Worm (Caenorhabditis elegans): ENCODE data around the gene aqp-5.

Gene aqp-5

DNA sequence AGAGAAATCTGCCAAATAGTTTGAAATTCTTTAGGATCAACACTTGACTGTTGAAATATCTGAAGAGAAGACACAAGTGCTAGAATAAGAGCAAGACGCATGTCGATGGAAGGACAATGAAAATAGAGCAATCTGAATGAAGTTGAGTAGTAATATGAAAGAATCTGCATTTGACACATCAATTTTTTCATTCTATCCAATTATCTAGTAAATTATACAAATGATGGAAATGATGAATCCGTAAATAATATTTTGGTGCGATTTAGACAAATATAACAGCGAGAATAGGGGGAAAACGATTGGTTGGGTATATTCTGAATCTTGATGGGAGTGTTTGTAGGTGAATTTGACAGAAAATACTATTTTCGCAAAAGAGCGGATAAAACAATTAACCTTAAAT lies 41.2 kb downstream of the aqp-5 start, which contains the start of gene txt-10:
Gene txt-10 (minus strand): TSS at position 101 of the 400 bp plus-strand sequence.
- TF ChIP-seq F13C5.2 (tag; optimal IDR thresholded peaks at IDR 0.05), result no peak

DNA sequence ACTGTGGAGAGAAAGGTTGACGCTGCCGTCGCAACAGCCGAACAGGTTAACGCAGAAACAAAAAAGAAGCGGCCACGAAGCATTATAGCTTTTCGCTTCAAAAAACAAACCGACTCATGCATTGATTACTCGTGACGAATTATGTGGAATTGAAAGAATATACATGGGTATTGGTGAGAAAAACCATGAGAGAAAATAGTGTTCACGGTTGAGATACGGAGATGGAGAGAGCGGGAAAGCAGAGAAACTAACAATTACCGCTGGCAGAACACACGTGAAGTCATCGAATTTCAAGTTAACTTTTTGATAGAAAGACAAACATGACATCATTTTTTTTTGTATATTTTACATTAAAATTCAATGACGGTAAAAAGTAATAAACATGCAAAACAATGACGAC lies 43.8 kb downstream of the aqp-5 start:
- TF ChIP-seq sea-1 (GFP tag; conservative IDR thresholded peaks at IDR 0.05), result no peak
- no peak for TF ChIP-seq B0310.2 (tag; optimal IDR thresholded peaks at IDR 0.05)
- no peak for TF ChIP-seq aly-1 (tag; optimal IDR thresholded peaks at IDR 0.05)
- TF ChIP-seq hnd-1 (tag; optimal IDR thresholded peaks at IDR 0.05), result no peak
- no peak for TF ChIP-seq F13C5.2 (tag; optimal IDR thresholded peaks at IDR 0.05)
- TF ChIP-seq tbx-37 (GFP tag; conservative IDR thresholded peaks at IDR 0.05), result no peak
- no peak for TF ChIP-seq tbx-11 (GFP tag; IDR thresholded peaks at IDR 0.05)
- no peak for TF ChIP-seq ceh-13 (GFP tag; optimal IDR thresholded peaks at IDR 0.05)

DNA sequence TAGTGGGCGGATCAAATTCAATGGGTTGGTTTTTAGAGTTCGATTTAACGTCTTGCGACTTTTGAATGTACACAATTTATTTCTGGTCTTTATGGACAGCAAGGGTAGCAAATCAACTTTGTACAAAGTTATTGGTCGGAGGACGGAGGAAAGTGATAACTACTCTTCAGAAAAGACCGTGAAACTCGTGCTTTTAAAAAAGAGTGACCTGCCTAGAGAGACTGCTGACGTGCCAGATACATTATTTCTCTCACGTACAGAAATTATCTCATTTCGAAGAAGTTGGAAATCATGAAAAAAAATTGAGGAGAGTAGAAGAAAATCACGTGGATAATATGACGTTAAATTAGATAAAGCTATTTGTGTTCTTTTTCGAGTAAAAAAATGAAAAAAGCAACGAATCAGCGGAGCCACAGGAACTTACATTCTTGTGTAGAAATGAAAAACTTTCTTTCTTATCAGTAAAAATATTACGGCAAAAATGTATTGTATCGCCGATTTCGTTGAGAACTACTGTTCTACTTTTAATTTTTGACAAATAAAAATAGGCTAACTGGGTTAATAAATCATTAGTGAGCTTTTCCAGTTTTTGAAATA lies 44.6 kb downstream of the aqp-5 start, which contains the start of gene ppm-1.A:
Gene ppm-1.A (minus strand): TSS at position 294 of the 597 bp plus-strand sequence.
- TF ChIP-seq aly-1 (tag; optimal IDR thresholded peaks at IDR 0.05) (no peak), B0310.2 (tag; optimal IDR thresholded peaks at IDR 0.05) (no peak), hmbx-1 (tag; optimal IDR thresholded peaks at IDR 0.05) (no peak), pes-1 (GFP tag; IDR thresholded peaks at IDR 0.05) (no peak), ceh-36 (tag; optimal IDR thresholded peaks at IDR 0.05) (no peak), hmg-4 (GFP tag; optimal IDR thresholded peaks at IDR 0.05) (no peak), hnd-1 (tag; optimal IDR thresholded peaks at IDR 0.05) (no peak), tbx-37 (GFP tag; conservative IDR thresholded peaks at IDR 0.05) (no peak), F13C5.2 (tag; optimal IDR thresholded peaks at IDR 0.05) (no peak), ceh-13 (GFP tag; optimal IDR thresholded peaks at IDR 0.05) (no peak), ets-7 (tag; optimal IDR thresholded peaks at IDR 0.05) (no peak), ama-1 (optimal IDR thresholded peaks at IDR 0.05) (no peak), tbx-11 (GFP tag; IDR thresholded peaks at IDR 0.05) (no peak)

DNA sequence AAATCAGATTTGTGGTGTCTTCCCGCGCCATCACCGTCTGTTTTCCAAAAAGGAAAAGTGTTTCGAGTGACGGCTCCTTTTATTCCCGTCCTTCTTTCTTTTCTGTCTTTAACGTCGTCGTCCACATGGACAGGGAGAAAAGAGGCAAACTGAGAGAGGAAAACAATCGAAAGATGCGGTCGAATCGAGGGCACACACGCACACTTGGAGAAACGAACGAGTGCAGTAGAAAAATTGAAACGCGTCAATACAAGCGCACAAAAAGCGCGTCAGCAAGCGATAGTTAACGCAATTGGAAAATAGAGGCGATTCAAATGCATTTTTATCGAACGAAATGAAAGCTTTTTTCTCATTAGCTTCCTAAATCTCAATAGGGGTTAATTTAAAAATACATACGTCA lies 45.3 kb downstream of the aqp-5 start:
- TF ChIP-seq hmg-4 (GFP tag; optimal IDR thresholded peaks at IDR 0.05) (peak; percentile 50), F13C5.2 (tag; optimal IDR thresholded peaks at IDR 0.05) (peak; percentile 11), tbx-11 (GFP tag; IDR thresholded peaks at IDR 0.05) (no peak)

DNA sequence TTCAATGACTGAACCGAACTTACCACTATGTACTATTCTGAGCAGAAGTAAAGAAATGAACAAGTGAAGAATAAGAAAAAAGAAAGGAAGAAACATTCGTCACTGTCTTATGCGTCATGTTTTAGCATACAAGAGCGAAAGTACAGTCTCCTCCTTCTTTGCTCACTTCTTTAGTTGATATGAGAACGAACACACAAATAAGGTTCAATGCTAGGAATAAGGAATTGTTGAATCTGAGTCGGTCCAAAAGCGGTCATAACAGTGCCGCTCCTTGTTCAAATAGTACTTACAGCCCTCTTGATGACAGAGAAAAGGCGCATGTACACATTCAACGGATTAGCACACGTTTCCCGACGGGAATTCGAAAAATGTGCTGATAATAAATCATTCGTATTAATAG lies 47.6 kb downstream of the aqp-5 start, which contains the start of gene F25D1.8:
Gene F25D1.8 (plus strand): TSS at position 301 of the 400 bp plus-strand sequence.
- TF ChIP-seq tbx-11 (GFP tag; IDR thresholded peaks at IDR 0.05), result no peak
- no peak for TF ChIP-seq ama-1 (optimal IDR thresholded peaks at IDR 0.05)
- TF ChIP-seq ceh-36 (tag; optimal IDR thresholded peaks at IDR 0.05), result no peak
- no peak for TF ChIP-seq F13C5.2 (tag; optimal IDR thresholded peaks at IDR 0.05)
- no peak for TF ChIP-seq ceh-13 (GFP tag; optimal IDR thresholded peaks at IDR 0.05)
- no peak for TF ChIP-seq flt-1 (GFP tag; IDR thresholded peaks at IDR 0.05)
- no peak for TF ChIP-seq tbx-37 (GFP tag; conservative IDR thresholded peaks at IDR 0.05)
- no peak for TF ChIP-seq hnd-1 (tag; optimal IDR thresholded peaks at IDR 0.05)
- no peak for TF ChIP-seq tra-4 (tag; optimal IDR thresholded peaks at IDR 0.05)
- no peak for TF ChIP-seq B0310.2 (tag; optimal IDR thresholded peaks at IDR 0.05)
- no peak for TF ChIP-seq sea-1 (GFP tag; conservative IDR thresholded peaks at IDR 0.05)
- no peak for TF ChIP-seq hmg-4 (GFP tag; optimal IDR thresholded peaks at IDR 0.05)
- no peak for TF ChIP-seq aly-1 (tag; optimal IDR thresholded peaks at IDR 0.05)
- TF ChIP-seq scrt-1 (GFP tag; IDR thresholded peaks at IDR 0.05), result no peak
- no peak for TF ChIP-seq pes-1 (GFP tag; IDR thresholded peaks at IDR 0.05)
- no peak for TF ChIP-seq ets-7 (tag; optimal IDR thresholded peaks at IDR 0.05)
- TF ChIP-seq hmbx-1 (tag; optimal IDR thresholded peaks at IDR 0.05), result no peak

DNA sequence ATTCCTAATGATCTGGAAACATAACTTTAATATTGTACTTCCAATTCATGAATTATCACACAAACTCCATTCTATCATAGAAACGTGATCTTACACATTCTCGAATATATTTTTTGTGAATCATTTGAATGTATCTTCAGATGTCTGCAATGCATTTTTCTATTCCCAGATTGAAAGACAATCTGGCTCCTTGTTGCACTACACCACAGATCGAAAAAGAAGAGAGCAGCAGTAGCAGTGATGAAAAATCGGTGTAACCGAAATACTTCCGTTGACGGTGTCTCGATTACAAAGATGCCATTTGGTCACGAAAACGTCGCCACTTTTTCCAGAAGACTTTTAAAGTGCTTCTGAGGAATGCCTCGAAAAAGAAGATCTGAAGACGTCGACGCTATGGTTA lies 48.5 kb downstream of the aqp-5 start, which contains the start of gene degt-1:
Gene degt-1 (plus strand): TSS at position 301 of the 400 bp plus-strand sequence.
- TF ChIP-seq B0310.2 (tag; optimal IDR thresholded peaks at IDR 0.05), result no peak
- no peak for TF ChIP-seq aly-1 (tag; optimal IDR thresholded peaks at IDR 0.05)
- TF ChIP-seq ets-7 (tag; optimal IDR thresholded peaks at IDR 0.05), result no peak
- no peak for TF ChIP-seq ama-1 (optimal IDR thresholded peaks at IDR 0.05)
- no peak for TF ChIP-seq hmbx-1 (tag; optimal IDR thresholded peaks at IDR 0.05)
- TF ChIP-seq ceh-36 (tag; optimal IDR thresholded peaks at IDR 0.05), result no peak
- TF ChIP-seq tbx-37 (GFP tag; conservative IDR thresholded peaks at IDR 0.05), result no peak
- TF ChIP-seq tbx-11 (GFP tag; IDR thresholded peaks at IDR 0.05), result no peak
- no peak for TF ChIP-seq ceh-13 (GFP tag; optimal IDR thresholded peaks at IDR 0.05)
- no peak for TF ChIP-seq scrt-1 (GFP tag; IDR thresholded peaks at IDR 0.05)
- TF ChIP-seq sea-1 (GFP tag; conservative IDR thresholded peaks at IDR 0.05), result no peak
- no peak for TF ChIP-seq F13C5.2 (tag; optimal IDR thresholded peaks at IDR 0.05)
- TF ChIP-seq pes-1 (GFP tag; IDR thresholded peaks at IDR 0.05), result no peak
- no peak for TF ChIP-seq tra-4 (tag; optimal IDR thresholded peaks at IDR 0.05)
